Fruit fly (Drosophila melanogaster) Kc167 (cell line): ENCODE results near the gene Cpr72Ea.

Source experiments
- Myc ChIP-seq: fragments of >200 bp; optimal IDR thresholded peaks from 2 replicates; lab custom pipeline; 2017; ENCODE audit warnings: missing external identifiers
- Sin3A ChIP-seq: fragments of >200 bp; optimal IDR thresholded peaks from 2 replicates; lab custom pipeline; 2018; ENCODE audit warnings: missing external identifiers
- h ChIP-seq: fragments of >200 bp; optimal IDR thresholded peaks from 3 replicates; lab custom pipeline; 2018; ENCODE audit warnings: missing external identifiers
- insv ChIP-seq: fragments of >200 bp; optimal IDR thresholded peaks from 3 replicates; lab custom pipeline; 2018; ENCODE audit warnings: missing external identifiers
- psq ChIP-seq: fragments of >200 bp; optimal IDR thresholded peaks from 2 replicates; lab custom pipeline; 2017; ENCODE audit warnings: missing external identifiers
- ttk ChIP-seq: sonication (Bioruptor generic); optimal IDR thresholded peaks from 2 replicates; lab custom pipeline; 2017; ENCODE audit warnings: missing external identifiers

Cpr72Ea gene

DNA sequence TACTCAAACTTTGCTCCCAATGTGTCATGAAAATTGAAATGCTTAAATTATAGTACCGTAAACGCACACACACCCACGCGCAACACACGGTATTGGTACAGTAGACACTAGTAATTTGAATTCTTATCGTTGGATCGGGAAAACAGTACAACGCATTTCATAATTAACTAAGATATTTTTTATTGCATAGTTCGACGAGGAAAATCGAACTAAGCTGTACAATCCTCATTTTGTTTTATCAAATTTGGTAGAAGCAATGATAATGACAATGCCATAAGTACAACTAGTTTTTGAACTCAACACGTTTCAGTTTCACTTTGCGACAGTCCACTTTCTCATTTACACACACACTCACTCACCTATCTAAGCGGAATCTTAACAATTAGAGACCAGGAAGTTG is 18.4 kb downstream of the Cpr72Ea start:
- no peak for TF ChIP-seq psq (lab: Kevin White, UChicago)
- TF ChIP-seq insv: no peak
- TF ChIP-seq Sin3A (lab: Kevin White, UChicago): no peak

DNA sequence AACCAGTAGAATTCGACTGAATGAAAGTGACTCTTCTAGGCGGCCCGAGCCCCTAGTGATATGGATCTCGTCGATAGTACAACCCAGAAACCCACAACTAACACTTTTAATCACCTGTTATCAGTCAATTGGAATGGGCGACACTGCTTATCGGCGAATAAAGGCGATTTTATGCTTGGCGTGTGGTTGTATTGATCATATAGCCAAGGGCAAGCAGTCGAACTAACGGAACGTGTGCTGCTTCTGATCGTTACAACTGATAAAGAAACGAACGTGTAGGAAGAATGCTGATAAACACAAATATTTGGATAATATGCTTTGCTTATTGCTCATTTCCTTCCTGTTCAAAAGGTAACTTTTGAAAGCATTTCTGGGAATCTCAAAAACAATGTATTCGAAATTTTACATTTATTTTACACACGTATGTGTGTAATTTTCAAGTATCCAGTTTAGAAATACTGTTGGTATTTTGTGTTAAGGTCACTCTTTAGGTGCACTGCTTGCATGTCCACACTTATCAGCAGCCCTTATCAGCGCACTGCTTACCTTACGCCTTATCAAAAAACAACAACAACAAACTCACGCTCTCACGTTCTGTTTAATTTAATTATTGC is 18.9 kb downstream of the Cpr72Ea start, which contains the start of gene Agpat4:
Gene Agpat4 (minus strand): TSS at position 387 of the 614 bp plus-strand sequence.
- no peak for TF ChIP-seq psq (lab: Kevin White, UChicago)
- no peak for TF ChIP-seq ttk (lab: Kevin White, UChicago)

DNA sequence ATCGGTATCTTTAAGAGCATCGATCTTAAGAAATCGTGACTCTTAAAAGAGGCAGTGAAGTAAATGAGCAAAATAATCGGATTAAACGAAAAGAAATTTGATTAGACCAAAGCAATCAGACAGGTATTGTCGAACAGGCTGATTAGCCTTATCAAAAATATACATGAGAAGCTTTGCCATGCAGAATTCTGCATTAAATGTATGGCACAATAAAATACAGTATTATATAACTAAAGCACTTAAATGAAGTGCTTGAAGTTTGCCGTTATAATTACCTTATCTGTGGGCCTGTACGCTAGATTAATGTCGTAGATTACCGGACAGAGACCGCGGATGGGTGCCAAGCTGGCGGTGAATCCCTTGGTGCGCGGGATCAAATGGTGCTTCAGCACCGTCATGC is 20.7 kb downstream of the Cpr72Ea start:
- no peak for TF ChIP-seq insv
- no peak for TF ChIP-seq Myc

DNA sequence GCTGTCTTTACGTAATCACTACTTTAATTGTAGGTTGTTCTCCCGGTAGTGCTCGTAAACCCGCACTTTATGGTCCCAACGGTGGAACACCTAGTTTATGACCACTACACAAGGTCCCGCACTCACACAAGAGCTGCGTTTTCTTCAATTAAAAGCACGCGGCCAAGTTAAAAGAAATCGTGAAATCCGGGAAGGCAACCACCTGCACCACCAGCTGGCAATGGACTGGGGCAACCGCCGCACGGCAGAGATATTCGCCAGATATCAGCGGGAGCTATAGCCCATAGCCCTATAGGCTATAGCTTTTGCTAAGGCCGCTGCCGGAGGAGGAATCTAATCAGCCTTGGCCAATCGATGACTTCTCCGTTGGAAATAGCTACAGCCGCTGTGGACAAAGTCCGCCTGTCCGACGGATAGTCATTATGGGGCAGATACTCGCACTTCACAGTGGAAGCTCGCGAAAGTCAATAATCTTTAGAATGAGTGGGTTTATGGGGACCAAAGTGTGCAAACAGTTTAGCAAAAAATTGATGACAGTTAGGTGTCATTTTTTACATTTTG is 21.8 kb downstream of the Cpr72Ea start:
- no peak for TF ChIP-seq Myc
- no peak for TF ChIP-seq h
- TF ChIP-seq insv: no peak
- TF ChIP-seq Sin3A (lab: Kevin White, UChicago): no peak
- no peak for TF ChIP-seq ttk (lab: Kevin White, UChicago)
- no peak for TF ChIP-seq psq (lab: Kevin White, UChicago)

DNA sequence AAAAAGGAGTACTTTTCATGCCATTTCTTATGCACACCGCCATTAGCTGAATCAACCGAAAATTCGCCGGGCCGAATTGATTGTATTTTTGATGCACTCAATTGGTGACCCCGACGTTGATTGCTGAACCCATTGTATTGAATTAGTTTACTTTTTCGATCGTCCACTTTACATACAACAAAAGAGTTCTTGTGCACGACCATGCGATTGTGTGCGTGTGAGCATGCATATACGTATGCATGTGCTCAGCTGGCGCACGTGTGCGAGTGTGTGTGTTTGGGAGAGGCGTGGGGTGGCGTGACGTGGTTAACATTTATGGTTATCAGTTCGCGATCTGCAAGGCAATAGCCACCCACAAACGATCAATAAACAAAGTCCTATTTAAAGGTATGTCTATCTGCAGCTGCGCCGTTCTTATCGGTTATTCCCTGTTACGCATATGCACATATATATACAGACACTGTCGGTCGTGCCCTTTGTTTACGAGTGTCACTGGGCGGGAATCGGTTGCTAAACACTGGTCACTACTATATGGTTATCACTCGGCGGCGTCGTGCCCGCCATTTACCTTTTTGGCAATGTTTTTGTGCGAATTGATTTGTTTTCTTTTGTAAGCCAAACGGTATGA is 23.0 kb downstream of the Cpr72Ea start:
- TF ChIP-seq psq (lab: Kevin White, UChicago) (no peak), Sin3A (lab: Kevin White, UChicago) (no peak), h (no peak), Myc (no peak), insv (no peak), ttk (lab: Kevin White, UChicago) (no peak)

DNA sequence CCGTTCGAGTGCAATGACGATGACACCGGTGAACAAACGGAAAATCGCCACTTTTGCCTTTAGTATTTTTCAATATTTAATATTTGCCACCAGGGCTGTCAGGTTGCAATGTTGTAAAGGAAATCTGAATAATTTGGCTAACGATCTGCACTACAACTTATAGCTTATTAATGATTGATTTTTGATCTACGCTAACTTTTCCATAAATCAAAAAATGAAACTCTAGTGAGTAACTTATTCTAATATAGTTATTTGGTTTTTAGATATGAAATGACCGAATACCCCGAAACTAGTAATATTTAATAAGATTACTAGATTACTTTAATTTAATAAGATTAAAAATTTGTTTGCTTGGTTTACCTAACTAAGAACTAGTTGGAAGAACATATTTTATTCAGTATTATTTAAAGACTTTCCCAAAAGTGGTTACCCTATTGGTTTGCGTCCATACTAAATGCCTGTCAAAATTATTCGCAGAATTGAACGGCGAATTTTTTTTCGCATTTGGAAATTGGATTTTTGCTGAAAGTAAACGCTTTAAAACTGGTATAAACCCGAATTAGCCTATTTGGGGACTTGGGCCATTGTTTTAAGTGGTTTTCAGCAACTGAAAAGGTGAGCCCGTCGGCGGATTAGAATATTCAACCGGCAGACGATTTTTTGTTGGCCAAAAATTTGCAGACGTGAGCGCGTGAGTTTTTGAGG is 23.6 kb downstream of the Cpr72Ea start, which contains the start of the genes Agpat3 and RAF2:
Gene Agpat3 (minus strand): TSS at position 78 of the 705 bp plus-strand sequence.
Gene RAF2 (plus strand): TSS at position 448 of the 705 bp plus-strand sequence.
- TF ChIP-seq ttk (lab: Kevin White, UChicago): no peak
- TF ChIP-seq psq (lab: Kevin White, UChicago): no peak
- no peak for TF ChIP-seq h
- no peak for TF ChIP-seq Sin3A (lab: Kevin White, UChicago)
- TF ChIP-seq insv: no peak
- TF ChIP-seq Myc: no peak

DNA sequence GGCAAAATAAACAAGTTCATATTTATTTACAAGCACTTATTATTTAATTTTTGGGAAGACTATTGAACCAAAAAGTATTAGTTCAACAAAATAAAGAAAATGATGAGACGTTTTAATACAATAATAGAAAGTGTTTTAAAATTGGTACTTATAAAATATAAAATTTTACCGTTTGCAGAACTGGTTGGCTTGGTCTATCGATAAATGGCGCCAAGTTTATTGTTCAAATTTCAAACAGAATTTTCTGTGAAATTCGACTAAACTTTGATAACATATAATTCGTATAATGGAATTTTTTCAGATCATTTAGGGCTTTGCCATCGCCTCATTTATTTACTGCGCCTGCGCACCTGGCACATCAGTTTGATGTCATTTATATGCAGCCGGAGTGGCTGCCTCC is 28.4 kb downstream of the Cpr72Ea start:
- TF ChIP-seq ttk (lab: Kevin White, UChicago): no peak
- TF ChIP-seq psq (lab: Kevin White, UChicago): no peak
- TF ChIP-seq Myc: no peak
- no peak for TF ChIP-seq insv

DNA sequence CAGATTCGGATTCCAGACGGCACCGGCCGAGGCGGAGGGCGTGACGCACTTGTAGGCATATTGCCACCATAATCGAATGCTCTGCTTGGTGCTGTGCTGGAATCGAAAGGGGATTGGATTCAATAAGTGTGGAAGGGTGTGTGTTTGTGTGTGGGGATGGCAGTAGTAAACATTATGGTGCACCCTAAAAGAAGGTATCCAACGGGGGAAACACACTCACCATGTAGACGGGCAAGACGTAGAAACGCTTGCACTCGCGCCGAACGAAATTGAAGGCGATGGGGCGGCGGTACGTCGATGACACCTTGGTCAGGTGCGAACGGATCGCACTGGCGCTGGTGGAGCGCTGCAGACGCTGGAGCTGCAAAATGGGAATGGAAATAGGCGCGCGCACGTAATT is 28.9 kb downstream of the Cpr72Ea start:
- no peak for TF ChIP-seq ttk (lab: Kevin White, UChicago)
- no peak for TF ChIP-seq Sin3A (lab: Kevin White, UChicago)
- no peak for TF ChIP-seq Myc
- TF ChIP-seq psq (lab: Kevin White, UChicago): no peak
- TF ChIP-seq h: no peak
- no peak for TF ChIP-seq insv

DNA sequence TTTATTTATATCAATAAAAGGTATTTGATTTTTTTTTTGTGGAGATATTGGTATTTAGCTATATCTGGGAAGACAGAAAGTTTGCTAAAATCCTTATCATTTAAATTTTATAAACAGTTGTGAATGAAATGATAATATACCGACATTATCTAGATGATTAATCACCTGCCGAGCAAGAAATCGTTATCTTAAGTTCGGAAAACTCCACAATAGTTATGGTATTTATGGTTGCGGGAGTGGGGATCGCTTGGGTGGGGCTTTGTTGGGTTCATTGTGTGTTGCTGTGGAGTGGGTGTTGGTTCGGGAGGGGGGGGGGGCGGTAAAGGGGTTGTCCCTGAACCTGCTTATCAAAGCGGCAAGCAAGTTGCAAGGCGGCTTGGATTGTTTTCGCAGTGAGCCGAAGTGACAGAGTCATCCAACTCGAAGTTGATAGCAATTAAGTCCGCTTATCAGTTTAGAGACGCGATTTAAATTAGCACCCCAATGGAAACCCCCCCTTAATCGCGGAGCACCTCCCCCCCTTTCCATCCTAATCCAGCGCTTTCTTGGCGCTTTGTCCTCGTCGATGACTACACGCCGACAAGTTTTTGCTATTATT is 29.9 kb downstream of the Cpr72Ea start:
- TF ChIP-seq ttk (lab: Kevin White, UChicago) (no peak), insv (no peak), Sin3A (lab: Kevin White, UChicago) (no peak)

DNA sequence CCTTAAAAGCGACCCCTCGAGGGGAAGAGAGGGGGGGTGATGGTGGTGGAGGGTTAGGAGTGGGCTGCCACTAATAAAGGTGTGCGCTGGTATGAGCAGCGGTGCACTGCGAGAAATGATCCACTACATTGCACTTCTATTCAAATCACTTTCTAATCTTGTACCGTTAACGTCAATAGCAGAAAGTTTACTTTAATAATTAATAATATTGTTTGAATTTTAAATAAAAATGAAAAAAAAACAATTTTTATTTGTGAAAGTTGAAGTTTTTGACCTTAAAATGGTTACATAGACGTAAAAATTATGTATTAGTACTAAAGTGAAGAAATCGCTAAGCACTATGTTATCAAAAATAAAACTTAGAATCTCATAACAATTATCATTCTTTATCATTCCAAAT is 30.5 kb downstream of the Cpr72Ea start:
- TF ChIP-seq Sin3A (lab: Kevin White, UChicago): no peak
- no peak for TF ChIP-seq insv
- TF ChIP-seq ttk (lab: Kevin White, UChicago): no peak
- TF ChIP-seq Myc: no peak
- TF ChIP-seq h: no peak
- no peak for TF ChIP-seq psq (lab: Kevin White, UChicago)

DNA sequence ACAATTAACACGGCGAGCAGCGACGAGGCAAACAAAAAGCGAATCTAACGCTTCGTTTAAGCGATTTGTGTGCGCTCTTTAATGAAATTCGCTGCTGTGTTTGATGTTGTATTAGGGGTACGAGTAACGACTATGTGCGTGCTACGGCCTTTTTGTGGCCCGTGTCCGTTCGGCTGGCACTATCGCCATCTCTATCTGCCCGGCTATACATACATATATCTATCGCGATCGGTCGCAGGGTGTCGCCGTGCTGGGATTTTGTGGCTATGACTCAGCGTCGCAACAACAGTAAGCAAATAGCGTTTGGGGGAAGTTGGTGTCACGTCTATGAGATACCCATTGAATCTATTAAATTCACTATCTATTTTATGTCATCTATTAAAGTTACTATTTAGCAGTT is 31.3 kb downstream of the Cpr72Ea start:
- no peak for TF ChIP-seq psq (lab: Kevin White, UChicago)
- no peak for TF ChIP-seq ttk (lab: Kevin White, UChicago)
- no peak for TF ChIP-seq insv
- TF ChIP-seq h: no peak
- no peak for TF ChIP-seq Myc
- TF ChIP-seq Sin3A (lab: Kevin White, UChicago): no peak

DNA sequence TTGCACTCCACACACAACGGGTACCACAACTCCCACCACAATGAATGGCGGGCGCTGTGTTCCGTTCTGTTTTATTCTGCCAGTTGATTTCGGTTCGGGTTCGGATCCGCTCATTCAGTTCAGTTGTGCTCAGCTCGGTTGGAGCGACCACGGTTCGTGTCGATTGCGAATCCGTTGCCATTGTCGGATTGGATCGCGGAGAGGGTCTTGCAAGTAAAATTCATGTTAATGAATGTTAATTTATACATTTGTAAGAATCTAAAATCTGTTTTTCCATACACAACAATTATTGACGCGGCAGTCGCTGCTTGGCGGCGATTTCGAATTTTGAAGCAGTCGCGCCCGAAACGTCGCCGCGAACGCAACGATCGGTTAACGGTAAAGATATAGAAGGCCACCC is 32.1 kb downstream of the Cpr72Ea start, which contains the start of gene Gagr:
Gene Gagr (plus strand): TSS at position 81 of the 400 bp plus-strand sequence.
- TF ChIP-seq h (no peak), psq (lab: Kevin White, UChicago) (no peak), Myc (no peak), Sin3A (lab: Kevin White, UChicago) (no peak)

DNA sequence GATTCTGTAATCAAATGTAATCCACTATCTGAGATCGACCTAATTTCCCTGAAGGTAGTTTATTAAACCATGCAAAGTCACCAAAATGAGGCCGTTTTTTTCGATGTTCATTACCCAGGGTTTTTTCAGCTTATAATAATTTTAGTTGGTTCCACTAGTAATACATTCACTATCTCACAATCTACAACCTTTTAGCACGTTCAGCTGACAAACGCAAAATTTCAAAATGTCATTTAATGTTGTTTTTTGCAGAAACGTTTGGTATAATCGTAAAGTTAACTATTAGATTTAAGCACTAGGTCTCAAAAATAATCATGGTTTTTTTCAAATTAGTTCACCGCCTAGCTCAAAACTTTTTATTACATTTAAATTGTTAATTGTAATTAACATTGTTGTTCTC is 37.8 kb downstream of the Cpr72Ea start, which contains the start of gene CG44836:
Gene CG44836 (minus strand): TSS at position 101 of the 400 bp plus-strand sequence.
- TF ChIP-seq Sin3A (lab: Kevin White, UChicago): no peak
- TF ChIP-seq psq (lab: Kevin White, UChicago): no peak
- TF ChIP-seq Myc: no peak
- TF ChIP-seq h: no peak
- no peak for TF ChIP-seq ttk (lab: Kevin White, UChicago)
- TF ChIP-seq insv: no peak
